Comparison of ENCODE assay signal across 2 fruit fly cellular contexts in genomic region chr2L:13881939-13882338, dm6.
TF ChIP-seq lines count a peak whose summit lies in the region.

No protein-coding gene starts in this region.

TF ChIP-seq in whole organism, embryonic, 481 proteins besides CTCF, POLR2A, EP300 and RAD21 (continued from another document and continues in another):
- TF ChIP-seq CG14667 (GFP tag; IDR thresholded peaks at IDR 0.05; lab: Robert Waterston, UW) (no peak), dati (GFP tag; IDR thresholded peaks at IDR 0.05; lab: Robert Waterston, UW) (no peak), oc (tag; optimal IDR thresholded peaks at IDR 0.05; lab: Kevin White, UChicago) (no peak), D19B (GFP tag; optimal IDR thresholded peaks at IDR 0.05; lab: Kevin White, UChicago) (no peak), Hand (GFP tag; optimal IDR thresholded peaks at IDR 0.05; lab: Kevin White, UChicago) (peak; percentile 14), Scr (GFP tag; IDR thresholded peaks at IDR 0.05; lab: Robert Waterston, UW; ENCODE audit: partially characterized antibody) (no peak), chinmo (GFP tag; IDR thresholded peaks at IDR 0.05; lab: Robert Waterston, UW; ENCODE audit: partially characterized antibody) (0 out of 4 replicates have a peak, but pooled peaks have one; percentile 24), NC2α (GFP tag; optimal IDR thresholded peaks at IDR 0.05; lab: Kevin White, UChicago) (no peak), CG16779 (GFP tag; IDR thresholded peaks at IDR 0.05; lab: Robert Waterston, UW) (no peak), zfh2 (GFP tag; optimal IDR thresholded peaks at IDR 0.05; lab: Kevin White, UChicago) (peak; percentile 10), CG12769 (tag; optimal IDR thresholded peaks at IDR 0.05; lab: Kevin White, UChicago) (peak; percentile 50), lab (GFP tag; optimal IDR thresholded peaks at IDR 0.05; lab: Kevin White, UChicago) (peak; percentile 80), grau (tag; optimal IDR thresholded peaks at IDR 0.05; lab: Kevin White, UChicago) (peak; percentile 6), en (GFP tag; optimal IDR thresholded peaks at IDR 0.05; lab: Kevin White, UChicago) (no peak), YL-1 (GFP tag; optimal IDR thresholded peaks at IDR 0.05; lab: Kevin White, UChicago) (no peak), CG3281 (GFP tag; optimal IDR thresholded peaks at IDR 0.05; lab: Kevin White, UChicago) (peak; percentile 71), knrl (GFP tag; IDR thresholded peaks at IDR 0.05; lab: Robert Waterston, UW; ENCODE audit: partially characterized antibody) (no peak), Dbx (GFP tag; IDR thresholded peaks at IDR 0.05; lab: Robert Waterston, UW) (peak; percentile 23; the same call in 1 of the 3 replicates), CG10979 (tag; optimal IDR thresholded peaks at IDR 0.05; lab: Kevin White, UChicago) (no peak), bowl (GFP tag; IDR thresholded peaks at IDR 0.05; lab: Robert Waterston, UW) (no peak), CG10543 (GFP tag; optimal IDR thresholded peaks at IDR 0.05; lab: Kevin White, UChicago) (peak; percentile 68), TFAM (GFP tag; optimal IDR thresholded peaks at IDR 0.05; lab: Kevin White, UChicago) (no peak), CkIIα-i1 (GFP tag; IDR thresholded peaks at IDR 0.05; lab: Robert Waterston, UW) (no peak), scrt (GFP tag; optimal IDR thresholded peaks at IDR 0.05; lab: Kevin White, UChicago) (peak; percentile 7), CG8765 (GFP tag; IDR thresholded peaks at IDR 0.05; lab: Robert Waterston, UW) (no peak), exex (tag; optimal IDR thresholded peaks at IDR 0.05; lab: Kevin White, UChicago) (no peak), CHES-1-like (GFP tag; optimal IDR thresholded peaks at IDR 0.05; lab: Kevin White, UChicago) (peak; percentile 38), pb (GFP tag; optimal IDR thresholded peaks at IDR 0.05; lab: Kevin White, UChicago) (no peak), trh (GFP tag; optimal IDR thresholded peaks at IDR 0.05; lab: Kevin White, UChicago) (no peak), Side (GFP tag; optimal IDR thresholded peaks at IDR 0.05; lab: Kevin White, UChicago) (no peak), CG12219 (GFP tag; optimal IDR thresholded peaks at IDR 0.05; lab: Kevin White, UChicago) (no peak), CG15514 (GFP tag; optimal IDR thresholded peaks at IDR 0.05; lab: Kevin White, UChicago) (peak; percentile 45), Six4 (GFP tag; optimal IDR thresholded peaks at IDR 0.05; lab: Kevin White, UChicago) (no peak), hth (optimal IDR thresholded peaks at IDR 0.05; lab: Kevin White, UChicago) (no peak), sob (GFP tag; IDR thresholded peaks at IDR 0.05; lab: Robert Waterston, UW) (peak; percentile 54; the same call in 1 of the 2 replicates), CG13894 (tag; optimal IDR thresholded peaks at IDR 0.05; lab: Kevin White, UChicago) (peak; percentile 28), CG7271 (tag; optimal IDR thresholded peaks at IDR 0.05; lab: Kevin White, UChicago) (no peak), peb (GFP tag; IDR thresholded peaks at IDR 0.05; lab: Robert Waterston, UW) (no peak), Fer1 (GFP tag; optimal IDR thresholded peaks at IDR 0.05; lab: Kevin White, UChicago) (peak; percentile 27), dan (GFP tag; IDR thresholded peaks at IDR 0.05; lab: Robert Waterston, UW) (no peak), Usf (GFP tag; optimal IDR thresholded peaks at IDR 0.05; lab: Kevin White, UChicago) (no peak), kah (GFP tag; optimal IDR thresholded peaks at IDR 0.05; lab: Kevin White, UChicago) (no peak), mirr (GFP tag; optimal IDR thresholded peaks at IDR 0.05; lab: Kevin White, UChicago) (peak; percentile 0), mam (GFP tag; optimal IDR thresholded peaks at IDR 0.05; lab: Kevin White, UChicago) (peak; percentile 35), so (GFP tag; IDR thresholded peaks at IDR 0.05; lab: Robert Waterston, UW) (no peak), pros (GFP tag; optimal IDR thresholded peaks at IDR 0.05; lab: Kevin White, UChicago) (no peak), CG2120 (GFP tag; optimal IDR thresholded peaks at IDR 0.05; lab: Kevin White, UChicago) (peak; percentile 72), CG15073 (GFP tag; optimal IDR thresholded peaks at IDR 0.05; lab: Kevin White, UChicago) (no peak), CG9437 (GFP tag; optimal IDR thresholded peaks at IDR 0.05; lab: Kevin White, UChicago) (no peak), pho (GFP tag; optimal IDR thresholded peaks at IDR 0.05; lab: Kevin White, UChicago) (peak; percentile 39), CG6254 (GFP tag; optimal IDR thresholded peaks at IDR 0.05; lab: Kevin White, UChicago) (no peak), CG9817 (tag; optimal IDR thresholded peaks at IDR 0.05; lab: Kevin White, UChicago) (peak; percentile 6), Atf6 (GFP tag; IDR thresholded peaks at IDR 0.05; lab: Robert Waterston, UW) (peak; percentile 28; the same call in 1 of the 2 replicates), fd3F (GFP tag; optimal IDR thresholded peaks at IDR 0.05; lab: Kevin White, UChicago) (peak; percentile 52), wor (GFP tag; IDR thresholded peaks at IDR 0.05; lab: Robert Waterston, UW) (no peak), z (GFP tag; IDR thresholded peaks at IDR 0.05; lab: Robert Waterston, UW) (no peak), CG16815 (GFP tag; optimal IDR thresholded peaks at IDR 0.05; lab: Kevin White, UChicago) (no peak), Sry-δ (GFP tag; optimal IDR thresholded peaks at IDR 0.05; lab: Kevin White, UChicago) (no peak), disco-r (GFP tag; optimal IDR thresholded peaks at IDR 0.05; lab: Kevin White, UChicago) (peak; percentile 42), br (optimal IDR thresholded peaks at IDR 0.05; lab: Kevin White, UChicago) (no peak), mld (GFP tag; IDR thresholded peaks at IDR 0.05; lab: Robert Waterston, UW; ENCODE audit: partially characterized antibody) (no peak), Ssrp (tag; optimal IDR thresholded peaks at IDR 0.05; lab: Kevin White, UChicago) (no peak), Opbp (GFP tag; IDR thresholded peaks at IDR 0.05; lab: Robert Waterston, UW; ENCODE audit: partially characterized antibody) (no peak), Hsf (GFP tag; optimal IDR thresholded peaks at IDR 0.05; lab: Kevin White, UChicago) (no peak), gsb (GFP tag; IDR thresholded peaks at IDR 0.05; lab: Robert Waterston, UW) (no peak), HHEX (GFP tag; optimal IDR thresholded peaks at IDR 0.05; lab: Kevin White, UChicago) (peak; percentile 17), psq (GFP tag; optimal IDR thresholded peaks at IDR 0.05; lab: Kevin White, UChicago) (no peak), ERR (GFP tag; optimal IDR thresholded peaks at IDR 0.05; lab: Kevin White, UChicago) (no peak)

TF ChIP-seq in whole organism, prepupa, 60 proteins besides CTCF, POLR2A, EP300 and RAD21 (continued from another document):
- 0 out of 3 replicates have a peak, but pooled peaks have one; percentile 10 for TF ChIP-seq eg (GFP tag; IDR thresholded peaks at IDR 0.05; lab: Robert Waterston, UW)
